Worm (Caenorhabditis elegans) whole organism, L1 larva: ENCODE measurements around the gene coq-8.

Source experiments
- C04F5.9 ChIP-seq: sonication (generic microtip); optimal IDR thresholded peaks from 2 replicates; lab custom pipeline; 2016; ENCODE audit warnings: missing genetic modification characterization, missing compliant biosample characterization
- F16B12.6 ChIP-seq: fragments of 150-350 bp; optimal IDR thresholded peaks from 2 replicates; lab custom pipeline; 2014; ENCODE audit warnings: missing biosample characterization, missing genetic modification characterization
- aly-2 ChIP-seq: fragments of 150-350 bp; optimal IDR thresholded peaks from 2 replicates; lab custom pipeline; 2014; ENCODE audit warnings: missing biosample characterization, missing genetic modification characterization
- ama-1 ChIP-seq: fragments of 150-350 bp; optimal IDR thresholded peaks from 2 replicates; lab custom pipeline; 2014
- blmp-1 ChIP-seq: fragments of 150-350 bp; optimal IDR thresholded peaks from 2 replicates; lab custom pipeline; 2014; ENCODE audit warnings: missing biosample characterization, missing genetic modification characterization
- ceh-63 ChIP-seq: fragments of 200-800 bp; sonication (Bioruptor generic); optimal IDR thresholded peaks from 2 replicates; lab custom pipeline; 2018; ENCODE audit warnings: mild to moderate bottlenecking, missing genetic modification characterization, missing compliant biosample characterization
- ceh-8 ChIP-seq: fragments of 200-800 bp; sonication (Bioruptor generic); optimal IDR thresholded peaks from 2 replicates; lab custom pipeline; 2018; ENCODE audit warnings: mild to moderate bottlenecking, missing genetic modification characterization, moderate library complexity, missing compliant biosample characterization
- ceh-82 ChIP-seq, 3 experiments: fragments of 150-350 bp in 1 of 3; sonication (generic microtip) in 2 of 3; optimal IDR thresholded peaks; 2 replicates each; lab custom pipeline; 2014 to 2017; ENCODE audit warnings: missing biosample characterization in 3 of 3, missing genetic modification characterization in 3 of 3
- ceh-88 ChIP-seq: fragments of 200-800 bp; sonication (Bioruptor generic); IDR thresholded peaks from 2 replicates; pipeline ENCODE4 v1.3.6; 2022; ENCODE audit warnings: missing genetic modification characterization, missing compliant biosample characterization
- ceh-90 ChIP-seq: sonication (generic microtip); optimal IDR thresholded peaks from 2 replicates; lab custom pipeline; 2016; ENCODE audit warnings: missing genetic modification characterization, missing compliant biosample characterization
- ces-1 ChIP-seq: fragments of 150-350 bp; optimal IDR thresholded peaks from 2 replicates; lab custom pipeline; 2014; ENCODE audit warnings: missing biosample characterization, missing genetic modification reagents, missing genetic modification characterization
- dsc-1 ChIP-seq: sonication (generic microtip); optimal IDR thresholded peaks from 2 replicates; lab custom pipeline; 2016; ENCODE audit warnings: mild to moderate bottlenecking, missing genetic modification characterization, missing compliant biosample characterization
- efl-1 ChIP-seq, 4 experiments: fragments of 150-350 bp; optimal IDR thresholded peaks in 3 of 4; peaks in 1 of 4; 1 replicate in 1 of 4; 2 replicates in 3 of 4; lab custom pipeline; 2014; ENCODE audit warnings: missing biosample characterization in 2 of 4, missing genetic modification characterization in 2 of 4, missing genetic modification reagents in 2 of 4
- egl-27 ChIP-seq, 2 experiments: fragments of 150-350 bp in 1 of 2; sonication (generic microtip); optimal IDR thresholded peaks; 3 replicates each; lab custom pipeline; 2017 to 2018; ENCODE audit warnings: missing biosample characterization in 2 of 2, missing genetic modification characterization in 2 of 2, missing genetic modification reagents in 2 of 2
- elt-2 ChIP-seq: sonication (generic microtip); optimal IDR thresholded peaks from 2 replicates; lab custom pipeline; 2016; ENCODE audit warnings: missing genetic modification characterization, mild to moderate bottlenecking, inconsistent platforms, missing compliant biosample characterization, missing genetic modification reagents
- fkh-10 ChIP-seq: sonication (generic microtip); optimal IDR thresholded peaks from 2 replicates; lab custom pipeline; 2017; ENCODE audit warnings: missing biosample characterization, missing genetic modification reagents, missing genetic modification characterization
- fkh-4 ChIP-seq: sonication (generic microtip); optimal IDR thresholded peaks from 2 replicates; lab custom pipeline; 2016; ENCODE audit warnings: missing compliant biosample characterization, missing genetic modification characterization, borderline replicate concordance
- fkh-8 ChIP-seq: sonication (generic microtip); optimal IDR thresholded peaks from 2 replicates; lab custom pipeline; 2016; ENCODE audit warnings: mild to moderate bottlenecking, missing genetic modification characterization, missing compliant biosample characterization
- fos-1 ChIP-seq: fragments of 150-350 bp; optimal IDR thresholded peaks from 2 replicates; lab custom pipeline; 2014; ENCODE audit warnings: missing biosample characterization, missing genetic modification characterization
- grh-1 ChIP-seq: fragments of 200-800 bp; sonication (Bioruptor generic); IDR thresholded peaks from 2 replicates; pipeline ENCODE4 v1.3.6; 2022; ENCODE audit warnings: missing genetic modification reagents, missing genetic modification characterization, missing compliant biosample characterization
- hlh-17 ChIP-seq: fragments of 200-800 bp; sonication (Bioruptor generic); optimal IDR thresholded peaks from 2 replicates; lab custom pipeline; 2018; ENCODE audit warnings: missing genetic modification characterization, mild to moderate bottlenecking, missing compliant biosample characterization, moderate library complexity, borderline replicate concordance
- hlh-4 ChIP-seq: sonication (generic microtip); optimal IDR thresholded peaks from 2 replicates; lab custom pipeline; 2016; ENCODE audit warnings: mild to moderate bottlenecking, missing genetic modification characterization, missing compliant biosample characterization
- hpl-2 ChIP-seq: fragments of 150-350 bp; optimal IDR thresholded peaks from 2 replicates; lab custom pipeline; 2014; ENCODE audit warnings: missing biosample characterization, missing genetic modification reagents, missing genetic modification characterization
- irx-1 ChIP-seq: sonication (generic microtip); optimal IDR thresholded peaks from 2 replicates; lab custom pipeline; 2016; ENCODE audit warnings: missing genetic modification characterization, missing compliant biosample characterization
- jun-1 ChIP-seq: fragments of 150-350 bp; optimal IDR thresholded peaks from 2 replicates; lab custom pipeline; 2014; ENCODE audit warnings: missing biosample characterization, missing genetic modification reagents, missing genetic modification characterization
- lin-14 ChIP-seq: fragments of 200-800 bp; sonication (Bioruptor generic); optimal IDR thresholded peaks from 2 replicates; lab custom pipeline; 2018; ENCODE audit warnings: mild to moderate bottlenecking, missing genetic modification characterization, moderate library complexity, missing compliant biosample characterization
- lin-15B ChIP-seq: fragments of 150-350 bp; sonication (generic microtip); optimal IDR thresholded peaks from 3 replicates; lab custom pipeline; 2014; ENCODE audit warnings: missing biosample characterization, missing genetic modification characterization
- lir-3 ChIP-seq: sonication (generic microtip); optimal IDR thresholded peaks from 2 replicates; lab custom pipeline; 2016; ENCODE audit warnings: mild to moderate bottlenecking, missing genetic modification characterization, moderate library complexity, missing compliant biosample characterization; ENCODE audit not compliant: poor library complexity
- lsy-2 ChIP-seq, 2 experiments: fragments of 150-350 bp; optimal IDR thresholded peaks; 2 replicates each; lab custom pipeline; 2014; ENCODE audit warnings: missing biosample characterization in 2 of 2, missing genetic modification characterization in 2 of 2
- mef-2 ChIP-seq: fragments of 150-350 bp; optimal IDR thresholded peaks from 2 replicates; lab custom pipeline; 2014; ENCODE audit warnings: missing biosample characterization, missing genetic modification characterization
- mep-1 ChIP-seq: fragments of 150-350 bp; optimal IDR thresholded peaks from 2 replicates; lab custom pipeline; 2014; ENCODE audit warnings: missing biosample characterization, missing genetic modification characterization
- nhr-19 ChIP-seq: fragments of 200-800 bp; sonication (Bioruptor generic); conservative IDR thresholded peaks from 2 replicates; pipeline ENCODE4 v1.3.6; 2022; ENCODE audit warnings: missing genetic modification characterization, missing compliant biosample characterization
- nhr-20 ChIP-seq: sonication (generic microtip); optimal IDR thresholded peaks from 2 replicates; lab custom pipeline; 2016; ENCODE audit warnings: mild to moderate bottlenecking, missing genetic modification characterization, missing compliant biosample characterization
- nhr-237 ChIP-seq: fragments of 150-350 bp; optimal IDR thresholded peaks from 2 replicates; lab custom pipeline; 2014; ENCODE audit warnings: missing biosample characterization, missing genetic modification characterization
- nhr-28 ChIP-seq: fragments of 150-350 bp; optimal IDR thresholded peaks from 2 replicates; lab custom pipeline; 2014; ENCODE audit warnings: missing biosample characterization, missing genetic modification characterization
- nhr-47 ChIP-seq: sonication (generic microtip); optimal IDR thresholded peaks from 2 replicates; lab custom pipeline; 2016; ENCODE audit warnings: mild to moderate bottlenecking, missing genetic modification characterization, moderate library complexity, missing compliant biosample characterization
- nhr-71 ChIP-seq: sonication (generic microtip); optimal IDR thresholded peaks from 2 replicates; lab custom pipeline; 2016; ENCODE audit warnings: mild to moderate bottlenecking, missing genetic modification characterization, moderate library complexity, missing compliant biosample characterization
- nhr-76 ChIP-seq: sonication (generic microtip); optimal IDR thresholded peaks from 2 replicates; lab custom pipeline; 2017; ENCODE audit warnings: missing biosample characterization, missing genetic modification characterization
- nhr-85 ChIP-seq: sonication (generic microtip); peaks from one replicate; lab custom pipeline; 2016; ENCODE audit warnings: missing genetic modification characterization, inconsistent platforms, missing compliant biosample characterization
- pag-3 ChIP-seq: sonication (generic microtip); optimal IDR thresholded peaks from 2 replicates; lab custom pipeline; 2017; ENCODE audit warnings: missing genetic modification characterization, mild to moderate bottlenecking, missing compliant biosample characterization, antibody characterized with exemption, borderline replicate concordance; ENCODE audit not compliant: insufficient read depth
- pax-3 ChIP-seq: fragments of 200-800 bp; sonication (Bioruptor generic); optimal IDR thresholded peaks from 2 replicates; lab custom pipeline; 2018; ENCODE audit warnings: mild to moderate bottlenecking, missing genetic modification characterization, moderate library complexity, missing compliant biosample characterization
- rnt-1 ChIP-seq: sonication (generic microtip); optimal IDR thresholded peaks from 2 replicates; lab custom pipeline; 2016; ENCODE audit warnings: mild to moderate bottlenecking, missing genetic modification characterization, moderate library complexity, missing compliant biosample characterization
- skn-1 ChIP-seq: fragments of 150-350 bp; optimal IDR thresholded peaks from 2 replicates; lab custom pipeline; 2014; ENCODE audit warnings: missing biosample characterization, missing genetic modification characterization
- snpc-4 ChIP-seq: fragments of 150-350 bp; optimal IDR thresholded peaks from 2 replicates; lab custom pipeline; 2014; ENCODE audit warnings: missing biosample characterization, missing genetic modification characterization
- snu-23 ChIP-seq: sonication (generic microtip); optimal IDR thresholded peaks from 2 replicates; lab custom pipeline; 2016; ENCODE audit warnings: missing genetic modification characterization, missing compliant biosample characterization
- sup-37 ChIP-seq: fragments of 200-800 bp; sonication (Bioruptor generic); optimal IDR thresholded peaks from 2 replicates; lab custom pipeline; 2018; ENCODE audit warnings: mild to moderate bottlenecking, missing genetic modification characterization, missing compliant biosample characterization
- tbx-2 ChIP-seq: sonication (generic microtip); optimal IDR thresholded peaks from 2 replicates; lab custom pipeline; 2016; ENCODE audit warnings: missing genetic modification characterization, missing compliant biosample characterization
- tlp-1 ChIP-seq: fragments of 150-350 bp; optimal IDR thresholded peaks from 2 replicates; lab custom pipeline; 2014; ENCODE audit warnings: missing biosample characterization, missing genetic modification characterization
- unc-62 ChIP-seq: fragments of 150-350 bp; optimal IDR thresholded peaks from 2 replicates; lab custom pipeline; 2014; ENCODE audit warnings: missing biosample characterization, missing genetic modification reagents, missing genetic modification characterization
- unc-86 ChIP-seq: sonication (generic microtip); optimal IDR thresholded peaks from 2 replicates; lab custom pipeline; 2016; ENCODE audit warnings: missing genetic modification characterization, missing compliant biosample characterization
- xbp-1 ChIP-seq: sonication (generic microtip); optimal IDR thresholded peaks from 2 replicates; lab custom pipeline; 2016; ENCODE audit warnings: missing genetic modification characterization, missing compliant biosample characterization
- zag-1 ChIP-seq: fragments of 150-350 bp; optimal IDR thresholded peaks from 2 replicates; lab custom pipeline; 2014; ENCODE audit warnings: missing biosample characterization, missing genetic modification characterization

coq-8 gene

ce11 chrIII:4905405-4905804 is 42.2 kb downstream of the coq-8 start, which contains the start of gene F26F4.8 (continued):
- TF ChIP-seq hlh-4 (tag; lab: Kevin White, UChicago) (no peak), skn-1 (tag; lab: Kevin White, UChicago) (no peak), pag-3 (tag; lab: Kevin White, UChicago) (peak; percentile 73), lin-14 (GFP tag; lab: Kevin White, UChicago) (peak; percentile 64), ceh-90 (tag; lab: Kevin White, UChicago) (peak; percentile 94), nhr-85 (tag; lab: Kevin White, UChicago) (peak; percentile 69), ceh-8 (GFP tag; lab: Kevin White, UChicago) (no peak), nhr-237 (tag; lab: Kevin White, UChicago) (no peak), ceh-88 (GFP tag; lab: Robert Waterston, UW) (no peak), ceh-82 (tag; optimal IDR thresholded peaks at IDR 0.05; lab: Kevin White, UChicago) (no peak), tlp-1 (no peak), zag-1 (tag; lab: Kevin White, UChicago) (no peak), unc-86 (tag; lab: Kevin White, UChicago) (peak; percentile 26), C04F5.9 (peak; percentile 59), aly-2 (no peak), unc-62 (no peak), pax-3 (tag; lab: Kevin White, UChicago) (peak; percentile 69), hpl-2 (GFP tag; lab: Kevin White, UChicago) (no peak), dsc-1 (tag; lab: Kevin White, UChicago) (peak; percentile 53), tbx-2 (tag; lab: Kevin White, UChicago) (peak; percentile 70), nhr-19 (GFP tag; lab: Robert Waterston, UW) (no peak), xbp-1 (tag; lab: Kevin White, UChicago) (no peak), nhr-47 (tag; lab: Kevin White, UChicago) (peak; percentile 66), nhr-28 (no peak), rnt-1 (tag; lab: Kevin White, UChicago) (peak; percentile 59), lsy-2 (tag; optimal IDR thresholded peaks at IDR 0.05; lab: Kevin White, UChicago) (peak; percentile 35 to 51), grh-1 (GFP tag; lab: Robert Waterston, UW) (no peak), nhr-71 (tag; lab: Kevin White, UChicago) (peak; percentile 68), lir-3 (tag; lab: Kevin White, UChicago) (peak; percentile 82), F16B12.6 (tag; lab: Kevin White, UChicago) (no peak), nhr-20 (tag; lab: Kevin White, UChicago) (peak; percentile 46), snu-23 (GFP tag; lab: Kevin White, UChicago) (peak; percentile 26), efl-1 (optimal IDR thresholded peaks at IDR 0.05; lab: Kevin White, UChicago) (peak; percentile 61 to 76), efl-1 (GFP tag; optimal IDR thresholded peaks at IDR 0.05 in 1 of 2; lab: Kevin White, UChicago) (peak; percentile 84 to 98), irx-1 (tag; lab: Kevin White, UChicago) (peak; percentile 88), ces-1 (GFP tag; lab: Kevin White, UChicago) (no peak), egl-27 (tag; optimal IDR thresholded peaks at IDR 0.05; lab: Kevin White, UChicago) (no peak), ama-1 (lab: Kevin White, UChicago) (no peak), mep-1 (peak; percentile 39), snpc-4 (tag; lab: Kevin White, UChicago) (peak; percentile 16), lin-15B (tag; lab: Kevin White, UChicago) (peak; percentile 30)

ce11 chrIII:4906365-4906764 is 43.1 kb downstream of the coq-8 start:
- TF ChIP-seq nhr-76 (no peak), ceh-63 (no peak), jun-1 (tag; lab: Kevin White, UChicago) (no peak), fos-1 (no peak), fkh-8 (tag; lab: Kevin White, UChicago) (no peak), sup-37 (no peak), lin-14 (GFP tag; lab: Kevin White, UChicago) (peak; percentile 16), nhr-85 (tag; lab: Kevin White, UChicago) (peak; percentile 8), elt-2 (tag; lab: Kevin White, UChicago) (peak; percentile 32), unc-62 (no peak), mef-2 (no peak), ceh-90 (tag; lab: Kevin White, UChicago) (no peak), nhr-19 (GFP tag; lab: Robert Waterston, UW) (no peak), mep-1 (no peak), fkh-4 (tag; lab: Kevin White, UChicago) (no peak), C04F5.9 (no peak), fkh-10 (GFP tag; lab: Kevin White, UChicago) (no peak), egl-27 (tag; optimal IDR thresholded peaks at IDR 0.05; lab: Kevin White, UChicago) (no peak), blmp-1 (peak; percentile 63), hlh-17 (GFP tag; lab: Kevin White, UChicago) (no peak), tlp-1 (no peak)
